Fruit fly (Drosophila melanogaster): Measurements from ENCODE around the gene Grip91.

- TF ChIP-seq CG8478 (optimal IDR thresholded peaks at IDR 0.05) (no peak), CTCF (optimal IDR thresholded peaks at IDR 0.05) (no peak)
Observed at dm6 chrX:13737939-13738338, 6.5 kb downstream of the Grip91 start, which contains the start of gene CG11134.

Data from S2 (cell line).